Fruit fly (Drosophila melanogaster) whole organism: ENCODE measurements around the gene CG6142.

ENCODE experiments used
- Dll ChIP-seq: fragments of >200 bp; optimal IDR thresholded peaks from 2 replicates; lab custom pipeline; 2017
- psq ChIP-seq: fragments of >200 bp; optimal IDR thresholded peaks from 2 replicates; lab custom pipeline; 2017
- usp ChIP-seq: fragments of >200 bp; optimal IDR thresholded peaks from 2 replicates; lab custom pipeline; 2017; ENCODE audit warnings: missing biosample characterization, missing genetic modification characterization, mixed read lengths

DNA sequence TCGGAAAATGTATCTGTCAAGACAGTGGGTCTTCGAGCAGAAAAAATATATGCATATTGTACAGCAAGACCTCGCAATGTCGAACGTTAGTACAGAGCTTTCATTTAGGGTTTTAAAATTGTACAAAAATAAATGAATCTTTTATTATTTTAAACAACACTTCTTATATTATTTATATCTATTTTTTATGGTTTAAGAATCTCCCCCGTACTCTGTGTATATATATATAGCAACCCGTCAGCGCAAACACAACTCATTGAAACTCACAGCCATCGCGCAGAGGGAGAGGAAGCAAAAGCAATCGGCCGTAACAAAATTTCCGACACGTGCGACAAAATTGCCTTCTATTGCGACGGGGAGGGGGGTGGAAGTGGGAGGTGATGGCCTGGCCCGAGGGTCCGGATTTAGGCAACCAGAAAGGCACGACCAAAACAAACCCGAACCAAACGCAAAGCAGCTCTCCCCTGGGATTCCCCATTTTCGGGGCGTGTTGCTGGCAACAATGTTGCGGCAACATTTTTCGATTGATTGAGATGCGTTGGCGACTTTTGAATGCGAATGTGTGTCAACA is 26.9 kb upstream of the CG6142 start:
- no peak for TF ChIP-seq Dll (lab: Kevin White, UChicago)
- no peak for TF ChIP-seq psq (lab: Kevin White, UChicago)
- TF ChIP-seq usp = no peak
